Fruit fly (Drosophila melanogaster) whole organism, embryonic: ENCODE data around the gene CG14720.

Experiments
- ATbp ChIP-seq: fragments of 200-800 bp; sonication (Bioruptor generic); optimal IDR thresholded peaks from 2 replicates; lab custom pipeline; 2017; ENCODE audit warnings: missing biosample characterization, mild to moderate bottlenecking, missing genetic modification characterization, missing genetic modification reagents
- Bdp1 ChIP-seq: fragments of 200-800 bp; sonication (Bioruptor generic); optimal IDR thresholded peaks from 3 replicates; lab custom pipeline; 2016; ENCODE audit warnings: missing biosample characterization, missing genetic modification characterization
- Bgb ChIP-seq: fragments of 200-800 bp; sonication (Bioruptor generic); IDR thresholded peaks from 2 replicates; pipeline ENCODE4 v1.3.6; 2022; ENCODE audit warnings: missing biosample characterization, missing genetic modification characterization; ENCODE audit not compliant: partially characterized antibody
- CG10366 ChIP-seq: fragments of 200-800 bp; sonication (Bioruptor generic); IDR thresholded peaks from 2 replicates; pipeline ENCODE4 v1.3.6; 2022; ENCODE audit warnings: missing biosample characterization, missing genetic modification characterization
- CG10462 ChIP-seq: fragments of 200-800 bp; sonication (Bioruptor generic); optimal IDR thresholded peaks from 2 replicates; lab custom pipeline; 2016; ENCODE audit warnings: missing biosample characterization, missing genetic modification characterization
- CG10654 ChIP-seq: fragments of 200-800 bp; sonication (Bioruptor generic); optimal IDR thresholded peaks from 2 replicates; lab custom pipeline; 2016; ENCODE audit warnings: missing biosample characterization, missing genetic modification characterization
- CG11093 ChIP-seq: fragments of 200-800 bp; sonication (Bioruptor generic); IDR thresholded peaks from 3 replicates; pipeline ENCODE4 v1.3.6; 2022; ENCODE audit warnings: missing biosample characterization, missing genetic modification characterization
- CG11723 ChIP-seq: fragments of 200-800 bp; sonication (Bioruptor generic); optimal IDR thresholded peaks from 2 replicates; lab custom pipeline; 2017; ENCODE audit warnings: missing biosample characterization, mild to moderate bottlenecking, missing genetic modification characterization
- CG1233 ChIP-seq: fragments of 200-800 bp; sonication (Bioruptor generic); optimal IDR thresholded peaks from 4 replicates; lab custom pipeline; 2018; ENCODE audit warnings: missing biosample characterization, mild to moderate bottlenecking, missing genetic modification characterization
- CG12942 ChIP-seq: fragments of 200-800 bp; sonication (Bioruptor generic); optimal IDR thresholded peaks from 3 replicates; lab custom pipeline; 2016; ENCODE audit warnings: missing biosample characterization, missing genetic modification characterization
- CG13287 ChIP-seq: fragments of 200-800 bp; sonication (Bioruptor generic); IDR thresholded peaks from 2 replicates; pipeline ENCODE4 v1.3.6; 2022; ENCODE audit warnings: missing biosample characterization, missing genetic modification characterization; ENCODE audit not compliant: partially characterized antibody
- CG14710 ChIP-seq: fragments of 200-800 bp; sonication (Bioruptor generic); optimal IDR thresholded peaks from 3 replicates; lab custom pipeline; 2019; ENCODE audit warnings: missing biosample characterization, mild to moderate bottlenecking, missing genetic modification characterization, moderate library complexity
- CG15696 ChIP-seq: fragments of 200-800 bp; sonication (Bioruptor generic); optimal IDR thresholded peaks from 2 replicates; lab custom pipeline; 2019; ENCODE audit warnings: missing biosample characterization, mild to moderate bottlenecking, missing genetic modification characterization, moderate library complexity
- CG17359 ChIP-seq: fragments of 200-800 bp; sonication (Bioruptor generic); optimal IDR thresholded peaks from 3 replicates; lab custom pipeline; 2018; ENCODE audit warnings: missing biosample characterization, mild to moderate bottlenecking, missing genetic modification characterization, moderate library complexity
- CG2120 ChIP-seq: fragments of 200-800 bp; sonication (Bioruptor generic); optimal IDR thresholded peaks from 3 replicates; lab custom pipeline; 2016; ENCODE audit warnings: missing biosample characterization, missing genetic modification characterization
- CG2678 ChIP-seq: fragments of 200-800 bp; sonication (Bioruptor generic); optimal IDR thresholded peaks from 3 replicates; lab custom pipeline; 2019; ENCODE audit warnings: missing biosample characterization, mild to moderate bottlenecking, missing genetic modification characterization, moderate library complexity
- CG2712 ChIP-seq: fragments of 200-800 bp; optimal IDR thresholded peaks from 3 replicates; lab custom pipeline; 2019; ENCODE audit warnings: missing biosample characterization, mild to moderate bottlenecking, missing genetic modification characterization, moderate library complexity
- CG3847 ChIP-seq: fragments of 200-800 bp; sonication (Bioruptor generic); IDR thresholded peaks from 2 replicates; pipeline ENCODE4 v1.3.6; 2022; ENCODE audit warnings: missing biosample characterization, missing genetic modification characterization
- CG4328 ChIP-seq: fragments of 200-800 bp; sonication (Bioruptor generic); optimal IDR thresholded peaks from 3 replicates; lab custom pipeline; 2017; ENCODE audit warnings: missing biosample characterization, missing genetic modification reagents, missing genetic modification characterization
- CG4730 ChIP-seq: fragments of 200-800 bp; sonication (Bioruptor generic); IDR thresholded peaks from 2 replicates; pipeline ENCODE4 v1.3.6; 2022; ENCODE audit warnings: missing biosample characterization, missing genetic modification characterization
- CG6813 ChIP-seq: fragments of 200-800 bp; sonication (Bioruptor generic); optimal IDR thresholded peaks from 2 replicates; lab custom pipeline; 2017; ENCODE audit warnings: missing biosample characterization, missing genetic modification characterization, mild to moderate bottlenecking, moderate library complexity, missing genetic modification reagents
- CG7556 ChIP-seq: fragments of 200-800 bp; sonication (Bioruptor generic); optimal IDR thresholded peaks from 2 replicates; lab custom pipeline; 2017; ENCODE audit warnings: missing biosample characterization, mild to moderate bottlenecking, missing genetic modification characterization
- CG8281 ChIP-seq: fragments of 200-800 bp; sonication (Bioruptor generic); optimal IDR thresholded peaks from 2 replicates; lab custom pipeline; 2018; ENCODE audit warnings: missing biosample characterization, mild to moderate bottlenecking, missing genetic modification characterization, moderate library complexity
- CHES-1-like ChIP-seq: fragments of 200-800 bp; sonication (Bioruptor generic); optimal IDR thresholded peaks from 2 replicates; lab custom pipeline; 2016; ENCODE audit warnings: missing biosample characterization, missing genetic modification characterization
- Hmr ChIP-seq: fragments of 200-800 bp; sonication (Bioruptor generic); optimal IDR thresholded peaks from 3 replicates; lab custom pipeline; 2017; ENCODE audit warnings: mild to moderate bottlenecking, missing biosample characterization, missing genetic modification reagents, missing genetic modification characterization
- Meics ChIP-seq: fragments of 200-800 bp; sonication (Bioruptor generic); optimal IDR thresholded peaks from 2 replicates; lab custom pipeline; 2017; ENCODE audit warnings: missing biosample characterization, mild to moderate bottlenecking, missing genetic modification characterization
- Mrtf ChIP-seq: fragments of 200-800 bp; sonication (Bioruptor generic); IDR thresholded peaks from 3 replicates; pipeline ENCODE4 v1.3.6; 2022; ENCODE audit warnings: missing biosample characterization, missing genetic modification characterization
- NFAT ChIP-seq: fragments of 200-800 bp; sonication (Bioruptor generic); IDR thresholded peaks from 2 replicates; pipeline ENCODE4 v1.3.6; 2022; ENCODE audit warnings: missing biosample characterization, missing genetic modification characterization
- Nf-YB ChIP-seq: fragments of 200-800 bp; sonication (Bioruptor generic); optimal IDR thresholded peaks from 3 replicates; lab custom pipeline; 2019; ENCODE audit warnings: missing biosample characterization, mild to moderate bottlenecking, missing genetic modification characterization, moderate library complexity
- Ptx1 ChIP-seq: fragments of 200-800 bp; sonication (Bioruptor generic); IDR thresholded peaks from 2 replicates; pipeline ENCODE4 v1.3.6; 2022; ENCODE audit warnings: missing biosample characterization, missing genetic modification characterization
- Sox100B ChIP-seq: fragments of 200-800 bp; sonication (Bioruptor generic); optimal IDR thresholded peaks from 3 replicates; lab custom pipeline; 2018; ENCODE audit warnings: missing biosample characterization, mild to moderate bottlenecking, missing genetic modification characterization
- Ssrp ChIP-seq: fragments of 200-800 bp; sonication (Bioruptor generic); optimal IDR thresholded peaks from 2 replicates; lab custom pipeline; 2018; ENCODE audit warnings: missing biosample characterization, mild to moderate bottlenecking, missing genetic modification characterization, moderate library complexity
- cwo ChIP-seq: fragments of 200-800 bp; sonication (Bioruptor generic); optimal IDR thresholded peaks from 3 replicates; lab custom pipeline; 2017; ENCODE audit warnings: missing biosample characterization, missing genetic modification characterization, mild to moderate bottlenecking, moderate library complexity, missing genetic modification reagents
- da ChIP-seq: fragments of 200-800 bp; sonication (Bioruptor generic); optimal IDR thresholded peaks from 2 replicates; lab custom pipeline; 2016; ENCODE audit warnings: missing biosample characterization, missing genetic modification characterization
- disco-r ChIP-seq: fragments of 200-800 bp; sonication (Bioruptor generic); optimal IDR thresholded peaks from 2 replicates; lab custom pipeline; 2016; ENCODE audit warnings: missing biosample characterization, missing genetic modification characterization
- dysf ChIP-seq: fragments of 200-800 bp; sonication (Bioruptor generic); IDR thresholded peaks from 3 replicates; pipeline ENCODE4 v1.3.6; 2022; ENCODE audit warnings: missing biosample characterization, missing genetic modification characterization
- esg ChIP-seq: fragments of 200-800 bp; sonication (Bioruptor generic); conservative IDR thresholded peaks from 2 replicates; pipeline ENCODE4 v1.3.6; 2022; ENCODE audit warnings: missing biosample characterization, missing genetic modification characterization
- ewg ChIP-seq: fragments of 200-800 bp; sonication (Bioruptor generic); optimal IDR thresholded peaks from 3 replicates; lab custom pipeline; 2017; ENCODE audit warnings: mild to moderate bottlenecking, missing biosample characterization, missing genetic modification reagents, missing genetic modification characterization
- fd3F ChIP-seq: fragments of 200-800 bp; sonication (Bioruptor generic); optimal IDR thresholded peaks from 2 replicates; lab custom pipeline; 2018; ENCODE audit warnings: missing biosample characterization, mild to moderate bottlenecking, missing genetic modification characterization, moderate library complexity
- ftz-f1 ChIP-seq: fragments of 200-800 bp; sonication (Bioruptor generic); optimal IDR thresholded peaks from 2 replicates; lab custom pipeline; 2016; ENCODE audit warnings: missing biosample characterization, missing genetic modification characterization
- ken ChIP-seq: fragments of 200-800 bp; sonication (Bioruptor generic); IDR thresholded peaks from 3 replicates; pipeline ENCODE4 v1.3.6; 2022; ENCODE audit warnings: missing biosample characterization, missing genetic modification characterization
- lab ChIP-seq: fragments of 200-800 bp; sonication (Bioruptor generic); optimal IDR thresholded peaks from 3 replicates; lab custom pipeline; 2017; ENCODE audit warnings: missing biosample characterization, missing genetic modification characterization, mild to moderate bottlenecking, moderate library complexity, missing genetic modification reagents
- nerfin-1 ChIP-seq: fragments of 200-800 bp; sonication (Bioruptor generic); optimal IDR thresholded peaks from 3 replicates; lab custom pipeline; 2019; ENCODE audit warnings: missing biosample characterization, mild to moderate bottlenecking, missing genetic modification characterization, moderate library complexity
- row ChIP-seq: fragments of 200-800 bp; sonication (Bioruptor generic); IDR thresholded peaks from 3 replicates; pipeline ENCODE4 v1.3.6; 2022; ENCODE audit warnings: missing biosample characterization, missing genetic modification characterization
- salm ChIP-seq: fragments of 200-800 bp; sonication (Bioruptor generic); optimal IDR thresholded peaks from 2 replicates; lab custom pipeline; 2018; ENCODE audit warnings: missing biosample characterization, mild to moderate bottlenecking, missing genetic modification characterization
- sug ChIP-seq: fragments of 200-800 bp; optimal IDR thresholded peaks from 2 replicates; lab custom pipeline; 2019; ENCODE audit warnings: missing biosample characterization, mild to moderate bottlenecking, missing genetic modification characterization, moderate library complexity
- tup ChIP-seq: fragments of 200-800 bp; sonication (Bioruptor generic); optimal IDR thresholded peaks from 2 replicates; lab custom pipeline; 2016; ENCODE audit warnings: missing biosample characterization, mild to moderate bottlenecking, missing genetic modification characterization, moderate library complexity
- unc-4 ChIP-seq: fragments of 200-800 bp; sonication (Bioruptor generic); IDR thresholded peaks from 2 replicates; pipeline ENCODE4 v1.3.6; 2022; ENCODE audit warnings: missing biosample characterization, missing genetic modification characterization; ENCODE audit not compliant: partially characterized antibody
- zen ChIP-seq: fragments of 200-800 bp; sonication (Bioruptor generic); optimal IDR thresholded peaks from 3 replicates; lab custom pipeline; 2018; ENCODE audit warnings: missing biosample characterization, mild to moderate bottlenecking, missing genetic modification characterization, moderate library complexity

Gene CG14720

DNA sequence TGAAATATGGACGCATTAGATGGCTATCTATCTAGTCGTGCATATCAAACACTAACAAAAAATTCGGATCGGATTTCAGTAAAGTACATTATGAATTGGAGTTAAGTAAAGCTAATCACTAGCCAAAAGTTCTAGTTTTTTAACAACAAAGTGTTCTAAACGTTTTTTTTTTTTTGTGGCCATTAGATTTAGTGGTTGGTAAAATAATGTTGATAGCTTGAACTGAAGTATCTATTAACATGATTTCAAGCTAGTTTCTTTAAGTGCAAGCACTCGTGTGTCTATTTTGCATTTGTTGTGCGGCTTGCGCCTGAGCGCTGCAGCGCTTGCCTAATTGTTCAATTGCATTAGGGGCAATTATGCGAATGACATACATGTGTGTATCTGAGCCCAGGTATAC is 48.9 kb upstream of the CG14720 start (continued):
- no peak for TF ChIP-seq CG11723 (GFP tag; lab: Kevin White, UChicago)
- TF ChIP-seq CHES-1-like (GFP tag; lab: Kevin White, UChicago), result no peak
- TF ChIP-seq CG6813 (GFP tag; lab: Kevin White, UChicago), result no peak
- no peak for TF ChIP-seq tup
- TF ChIP-seq unc-4 (GFP tag; lab: Robert Waterston, UW), result no peak
- no peak for TF ChIP-seq Mrtf (GFP tag; lab: Robert Waterston, UW)
- 0 out of 2 replicates have a peak, but pooled peaks have one; percentile 6 for TF ChIP-seq esg (GFP tag; lab: Robert Waterston, UW)
- no peak for TF ChIP-seq Bdp1 (GFP tag; lab: Kevin White, UChicago)
- no peak for TF ChIP-seq Meics (GFP tag; lab: Kevin White, UChicago)
- TF ChIP-seq CG13287 (GFP tag; lab: Robert Waterston, UW), result no peak
- no peak for TF ChIP-seq lab
- no peak for TF ChIP-seq CG15696 (tag; lab: Kevin White, UChicago)
- no peak for TF ChIP-seq sug (tag; lab: Kevin White, UChicago)
- no peak for TF ChIP-seq da
- TF ChIP-seq, all 482 proteins: peak for 29

DNA sequence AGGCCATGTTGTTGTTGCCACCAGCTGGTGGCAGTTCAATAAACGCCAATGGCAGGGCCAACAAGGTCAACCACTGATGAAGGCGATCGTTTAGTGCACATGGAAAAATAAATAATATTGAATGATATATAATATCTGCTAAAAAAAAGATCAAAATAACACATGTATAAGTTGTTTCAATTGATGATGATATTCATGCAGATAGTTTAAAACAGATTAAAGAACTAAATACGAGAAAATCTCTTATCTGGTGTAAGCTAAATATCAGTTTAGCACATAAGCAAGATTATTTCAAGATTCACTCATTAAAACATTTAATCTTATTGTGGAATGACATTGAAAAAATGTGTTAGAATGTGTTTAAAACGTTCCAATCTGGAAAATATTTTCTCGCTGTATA is 48.0 kb upstream of the CG14720 start:
- no peak for TF ChIP-seq CG4730
- TF ChIP-seq Nf-YB (GFP tag; lab: Kevin White, UChicago), result peak; percentile 3
- TF ChIP-seq ken (GFP tag; lab: Robert Waterston, UW), result no peak
- TF ChIP-seq CG12942 (GFP tag; lab: Kevin White, UChicago), result peak; percentile 11
- TF ChIP-seq cwo, result peak; percentile 31
- TF ChIP-seq CG10654 (GFP tag; lab: Kevin White, UChicago), result no peak
- TF ChIP-seq CG4328, result no peak
- 0 out of 3 replicates have a peak, but pooled peaks have one; percentile 12 for TF ChIP-seq CG11093
- TF ChIP-seq CG1233 (GFP tag; lab: Kevin White, UChicago), result peak; percentile 31
- peak; percentile 77 for TF ChIP-seq CG2678 (tag; lab: Kevin White, UChicago)
- TF ChIP-seq NFAT (GFP tag; lab: Robert Waterston, UW), result no peak
- TF ChIP-seq CG8281, result peak; percentile 3
- peak; percentile 8; the same call in 1 of the 2 replicates for TF ChIP-seq CG10366 (GFP tag; lab: Robert Waterston, UW)
- TF ChIP-seq row (GFP tag; lab: Robert Waterston, UW), result peak; percentile 61
- peak; percentile 36 for TF ChIP-seq Hmr
- peak; percentile 29 for TF ChIP-seq ATbp (GFP tag; lab: Kevin White, UChicago)
- peak; percentile 44 for TF ChIP-seq salm (tag; lab: Kevin White, UChicago)
- no peak for TF ChIP-seq CG10462 (GFP tag; lab: Kevin White, UChicago)
- no peak for TF ChIP-seq CG2120
- no peak for TF ChIP-seq Bgb (GFP tag; lab: Robert Waterston, UW)
- peak; percentile 62 for TF ChIP-seq CG17359 (tag; lab: Kevin White, UChicago)
- no peak for TF ChIP-seq CG3847 (GFP tag; lab: Robert Waterston, UW)
- TF ChIP-seq nerfin-1 (tag; lab: Kevin White, UChicago), result peak; percentile 34
- no peak for TF ChIP-seq zen (tag; lab: Kevin White, UChicago)
- peak; percentile 6 for TF ChIP-seq ewg (GFP tag; lab: Kevin White, UChicago)
- TF ChIP-seq disco-r (GFP tag; lab: Kevin White, UChicago), result no peak
- TF ChIP-seq Ssrp (tag; lab: Kevin White, UChicago), result peak; percentile 35
- TF ChIP-seq ftz-f1 (GFP tag; lab: Kevin White, UChicago), result peak; percentile 63
- peak; percentile 26; the same call in 1 of the 2 replicates for TF ChIP-seq esg (GFP tag; lab: Robert Waterston, UW)
- TF ChIP-seq CG11723 (GFP tag; lab: Kevin White, UChicago), result peak; percentile 14
- peak; percentile 32 for TF ChIP-seq fd3F
- peak; percentile 62 for TF ChIP-seq Ptx1
- peak; percentile 76 for TF ChIP-seq Sox100B (GFP tag; lab: Kevin White, UChicago)
- peak; percentile 25 for TF ChIP-seq CG14710 (tag; lab: Kevin White, UChicago)
- TF ChIP-seq CG7556 (GFP tag; lab: Kevin White, UChicago), result peak; percentile 57
- TF ChIP-seq CG2712 (tag; lab: Kevin White, UChicago), result peak; percentile 57
- TF ChIP-seq dysf, result peak; percentile 38; the same call in 1 of the 3 replicates
